Fruit fly (Drosophila melanogaster): ENCODE results near the gene Rpp30.
A peak's percentile ranks its signal among the peaks of the same experiment; 100 is the strongest.

DNA sequence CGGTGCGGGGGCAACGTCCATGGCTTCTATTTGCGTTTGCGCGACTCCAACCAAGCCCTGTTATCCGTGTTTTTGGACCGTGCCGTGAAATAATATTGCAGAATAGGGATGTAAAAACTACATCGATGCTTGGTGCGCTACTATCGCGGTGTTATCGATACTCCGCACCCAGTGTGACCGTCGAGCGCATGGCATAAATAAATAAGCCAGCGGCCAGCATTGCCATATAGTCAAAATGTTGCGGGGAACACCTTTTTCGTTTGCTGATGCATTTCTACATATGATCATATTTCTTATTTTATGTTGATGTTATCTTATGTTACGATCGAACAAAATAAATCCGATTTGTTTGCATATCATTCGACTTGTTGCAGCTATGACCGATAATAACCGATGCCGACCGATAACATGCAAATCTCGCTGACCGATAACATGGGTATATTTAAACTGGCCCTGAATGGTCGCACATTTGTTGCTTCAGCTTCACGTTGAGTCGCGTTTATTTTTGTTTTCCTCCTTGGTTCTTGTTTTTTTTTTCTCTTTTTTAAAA, 25.0 kb upstream of the Rpp30 start, which contains the start of gene smo:
- no peak for TF ChIP-seq brk (GFP tag; optimal IDR thresholded peaks at IDR 0.05)
- TF ChIP-seq Abd-B (GFP tag; optimal IDR thresholded peaks at IDR 0.05) = no peak
- peak; percentile 25 for TF ChIP-seq ey (GFP tag; optimal IDR thresholded peaks at IDR 0.05)
- no peak for TF ChIP-seq br (GFP tag; optimal IDR thresholded peaks at IDR 0.05)
- TF ChIP-seq CG9705 (GFP tag; optimal IDR thresholded peaks at IDR 0.05) = no peak
- TF ChIP-seq Myc (optimal IDR thresholded peaks at IDR 0.05) = peak; percentile 46
- no peak for TF ChIP-seq Dfd (GFP tag; optimal IDR thresholded peaks at IDR 0.05)
- TF ChIP-seq usp (GFP tag; optimal IDR thresholded peaks at IDR 0.05) = no peak

All from whole organism, wandering third instar larva.